Worm (Caenorhabditis elegans) whole organism, young adult: ENCODE measurements around the gene T01G6.1.

Experiments
- D2030.7 ChIP-seq: fragments of 200-800 bp; sonication (Bioruptor generic); IDR thresholded peaks from 2 replicates; pipeline ENCODE4 v1.3.6; 2022; ENCODE audit warnings: missing genetic modification reagents, missing genetic modification characterization, missing compliant biosample characterization
- F22D6.2 ChIP-seq: sonication (generic microtip); optimal IDR thresholded peaks from 2 replicates; lab custom pipeline; 2016; ENCODE audit warnings: mild to moderate bottlenecking, missing genetic modification characterization, missing compliant biosample characterization
- F23B12.7 ChIP-seq: sonication (generic microtip); optimal IDR thresholded peaks from 2 replicates; lab custom pipeline; 2017; ENCODE audit warnings: missing genetic modification characterization, mild to moderate bottlenecking, missing compliant biosample characterization, antibody characterized with exemption, moderate library complexity; ENCODE audit not compliant: insufficient read depth
- F52B5.7 ChIP-seq: sonication (generic microtip); optimal IDR thresholded peaks from 2 replicates; lab custom pipeline; 2016; ENCODE audit warnings: mild to moderate bottlenecking, missing genetic modification characterization, missing compliant biosample characterization
- Y53F4B.3 ChIP-seq: fragments of 200-800 bp; sonication (Bioruptor generic); IDR thresholded peaks from 2 replicates; pipeline ENCODE4 v1.3.6; 2022; ENCODE audit warnings: missing genetic modification reagents, missing genetic modification characterization, missing compliant biosample characterization
- Y95B8A.8 ChIP-seq: fragments of 200-800 bp; sonication (Bioruptor generic); IDR thresholded peaks from 2 replicates; pipeline ENCODE4 v1.3.6; 2022; ENCODE audit warnings: missing genetic modification reagents, missing genetic modification characterization, missing compliant biosample characterization
- athp-1 ChIP-seq: sonication (generic microtip); optimal IDR thresholded peaks from 2 replicates; lab custom pipeline; 2017; ENCODE audit warnings: mild to moderate bottlenecking, missing genetic modification characterization, missing compliant biosample characterization
- attf-6 ChIP-seq: fragments of 200-800 bp; sonication (Bioruptor generic); IDR thresholded peaks from 2 replicates; pipeline ENCODE4 v1.3.6; 2022; ENCODE audit warnings: missing genetic modification reagents, missing genetic modification characterization, missing compliant biosample characterization
- ccch-3 ChIP-seq: fragments of 200-800 bp; sonication (Bioruptor generic); optimal IDR thresholded peaks from 2 replicates; lab custom pipeline; 2018; ENCODE audit warnings: mild to moderate bottlenecking, missing genetic modification characterization, missing compliant biosample characterization
- cebp-1 ChIP-seq, 2 experiments: fragments of 200-800 bp in 1 of 2; sonication (Bioruptor generic) in 1 of 2; sonication (generic microtip) in 1 of 2; IDR thresholded peaks in 1 of 2; optimal IDR thresholded peaks in 1 of 2; 2 replicates each; pipeline versions ENCODE4 v1.3.6 to Lab custom; 2017 to 2022; ENCODE audit warnings: missing compliant biosample characterization in 2 of 2, missing genetic modification characterization in 2 of 2, mild to moderate bottlenecking in 1 of 2, missing genetic modification reagents in 1 of 2, moderate library complexity in 1 of 2
- cebp-2 ChIP-seq: fragments of 200-800 bp; sonication (Bioruptor generic); IDR thresholded peaks from 2 replicates; pipeline ENCODE4 v1.3.6; 2022; ENCODE audit warnings: missing genetic modification characterization, missing compliant biosample characterization
- ceh-100 ChIP-seq: fragments of 200-800 bp; sonication (Bioruptor generic); IDR thresholded peaks from 2 replicates; pipeline ENCODE4 v1.3.6; 2022; ENCODE audit warnings: missing genetic modification reagents, missing genetic modification characterization, missing compliant biosample characterization
- die-1 ChIP-seq: sonication (generic microtip); optimal IDR thresholded peaks from 2 replicates; lab custom pipeline; 2016; ENCODE audit warnings: missing genotype, mild to moderate bottlenecking, missing genetic modification characterization, missing compliant biosample characterization
- dpff-1 ChIP-seq: sonication (generic microtip); optimal IDR thresholded peaks from 2 replicates; lab custom pipeline; 2017; ENCODE audit warnings: mild to moderate bottlenecking, missing genetic modification characterization, missing compliant biosample characterization
- efl-1 ChIP-seq: fragments of 150-350 bp; optimal IDR thresholded peaks from 2 replicates; lab custom pipeline; 2014; ENCODE audit warnings: missing biosample characterization, missing genetic modification reagents, missing genetic modification characterization
- fkh-3 ChIP-seq: sonication (generic microtip); optimal IDR thresholded peaks from 2 replicates; lab custom pipeline; 2016; ENCODE audit warnings: mild to moderate bottlenecking, missing genetic modification characterization, missing compliant biosample characterization
- gei-17 ChIP-seq: fragments of 200-800 bp; sonication (Bioruptor generic); optimal IDR thresholded peaks from 2 replicates; lab custom pipeline; 2018; ENCODE audit warnings: mild to moderate bottlenecking, missing genetic modification characterization, missing compliant biosample characterization
- him-1 ChIP-seq: sonication (generic microtip); optimal IDR thresholded peaks from 2 replicates; lab custom pipeline; 2016; ENCODE audit warnings: missing genotype, missing genetic modification reagents, missing genetic modification characterization, missing compliant biosample characterization
- lag-1 ChIP-seq: fragments of 200-800 bp; sonication (Bioruptor generic); IDR thresholded peaks from 2 replicates; pipeline ENCODE4 v1.3.6; 2022; ENCODE audit warnings: missing genetic modification reagents, missing genetic modification characterization, missing compliant biosample characterization
- let-607 ChIP-seq, 2 experiments: fragments of 200-800 bp in 1 of 2; sonication (Bioruptor generic) in 1 of 2; sonication (generic microtip) in 1 of 2; optimal IDR thresholded peaks; 2 replicates each; lab custom pipeline; 2016 to 2018; ENCODE audit warnings: mild to moderate bottlenecking in 2 of 2, missing compliant biosample characterization in 2 of 2, missing genetic modification characterization in 2 of 2, moderate library complexity in 2 of 2, missing genotype in 1 of 2
- lin-26 ChIP-seq: fragments of 200-800 bp; sonication (Bioruptor generic); IDR thresholded peaks from 2 replicates; pipeline ENCODE4 v1.3.6; 2022; ENCODE audit warnings: missing genetic modification reagents, missing genetic modification characterization, missing compliant biosample characterization
- lin-35 ChIP-seq, 3 experiments: fragments of 150-350 bp in 2 of 3; sonication (generic microtip) in 1 of 3; optimal IDR thresholded peaks; 2 replicates each; lab custom pipeline; 2014 to 2018; ENCODE audit warnings: missing biosample characterization in 3 of 3, missing genetic modification characterization in 3 of 3, missing genetic modification reagents in 3 of 3
- lin-54 ChIP-seq: fragments of 200-800 bp; sonication (Bioruptor generic); optimal IDR thresholded peaks from 2 replicates; lab custom pipeline; 2018; ENCODE audit warnings: mild to moderate bottlenecking, missing genetic modification characterization, missing compliant biosample characterization
- lir-1 ChIP-seq: fragments of 200-800 bp; sonication (Bioruptor generic); conservative IDR thresholded peaks from 2 replicates; pipeline ENCODE4 v1.3.6; 2022; ENCODE audit warnings: missing genetic modification reagents, missing genetic modification characterization, missing compliant biosample characterization
- lsy-27 ChIP-seq: sonication (generic microtip); optimal IDR thresholded peaks from 2 replicates; lab custom pipeline; 2017; ENCODE audit warnings: missing genetic modification characterization, mild to moderate bottlenecking, missing compliant biosample characterization, antibody characterized with exemption, missing genotype, borderline replicate concordance; ENCODE audit not compliant: insufficient read depth
- madf-6 ChIP-seq: fragments of 200-800 bp; sonication (Bioruptor generic); IDR thresholded peaks from 2 replicates; pipeline ENCODE4 v1.3.6; 2022; ENCODE audit warnings: missing genetic modification reagents, missing genetic modification characterization, missing compliant biosample characterization
- nhr-120 ChIP-seq: fragments of 200-800 bp; sonication (Bioruptor generic); IDR thresholded peaks from 2 replicates; pipeline ENCODE4 v1.3.6; 2022; ENCODE audit warnings: missing genetic modification characterization, missing compliant biosample characterization
- nhr-27 ChIP-seq: fragments of 200-800 bp; sonication (Bioruptor generic); optimal IDR thresholded peaks from 2 replicates; lab custom pipeline; 2018; ENCODE audit warnings: mild to moderate bottlenecking, missing genetic modification characterization, moderate library complexity, missing compliant biosample characterization
- nhr-90 ChIP-seq: sonication (generic microtip); optimal IDR thresholded peaks from 2 replicates; lab custom pipeline; 2016; ENCODE audit warnings: missing genotype, mild to moderate bottlenecking, missing genetic modification characterization, missing compliant biosample characterization
- pbrm-1 ChIP-seq: fragments of 200-800 bp; sonication (Bioruptor generic); IDR thresholded peaks from 2 replicates; pipeline ENCODE4 v1.3.6; 2022; ENCODE audit warnings: missing genetic modification reagents, missing genetic modification characterization, missing compliant biosample characterization
- rec-8 ChIP-seq, 2 experiments: sonication (generic microtip); optimal IDR thresholded peaks; 2 replicates each; lab custom pipeline; 2016; ENCODE audit warnings: mild to moderate bottlenecking in 2 of 2, missing genetic modification characterization in 2 of 2, missing genetic modification reagents in 2 of 2, missing genotype in 2 of 2, missing biosample characterization in 1 of 2, missing compliant biosample characterization in 1 of 2, moderate library complexity in 1 of 2
- repo-1 ChIP-seq: sonication (generic microtip); optimal IDR thresholded peaks from 2 replicates; lab custom pipeline; 2017; ENCODE audit warnings: mild to moderate bottlenecking, missing genetic modification characterization, missing compliant biosample characterization
- snpc-1.3 ChIP-seq: sonication (generic microtip); optimal IDR thresholded peaks from 2 replicates; lab custom pipeline; 2017; ENCODE audit warnings: missing genetic modification characterization, mild to moderate bottlenecking, missing compliant biosample characterization, antibody characterized with exemption, moderate library complexity, missing genotype, missing genetic modification reagents; ENCODE audit not compliant: insufficient read depth
- snpc-4 ChIP-seq, 5 experiments: fragments of 150-350 bp in 1 of 5; sonication (generic microtip) in 4 of 5; optimal IDR thresholded peaks; 2 replicates each; lab custom pipeline; 2014 to 2018; ENCODE audit warnings: missing genetic modification characterization in 5 of 5, missing biosample characterization in 3 of 5, antibody characterized with exemption in 2 of 5, mild to moderate bottlenecking in 2 of 5, missing compliant biosample characterization in 2 of 5, missing genotype in 2 of 5, moderate library complexity in 2 of 5, missing genetic modification reagents in 1 of 5
- tbp1 ChIP-seq: fragments of 200-800 bp; sonication (Bioruptor generic); optimal IDR thresholded peaks from 2 replicates; lab custom pipeline; 2018; ENCODE audit warnings: mild to moderate bottlenecking, missing genetic modification characterization, missing compliant biosample characterization
- tbx-9 ChIP-seq: sonication (generic microtip); optimal IDR thresholded peaks from 2 replicates; lab custom pipeline; 2016; ENCODE audit warnings: borderline replicate concordance, missing genetic modification characterization, inconsistent platforms, missing compliant biosample characterization
- zfh-2 ChIP-seq: fragments of 200-800 bp; sonication (Bioruptor generic); conservative IDR thresholded peaks from 2 replicates; pipeline ENCODE4 v1.3.6; 2022; ENCODE audit warnings: missing genetic modification reagents, missing genetic modification characterization, missing compliant biosample characterization
- ztf-18 ChIP-seq: sonication (generic microtip); optimal IDR thresholded peaks from 2 replicates; lab custom pipeline; 2016; ENCODE audit warnings: missing genotype, mild to moderate bottlenecking, missing genetic modification characterization, missing compliant biosample characterization
- ztf-22 ChIP-seq: fragments of 200-800 bp; sonication (Bioruptor generic); optimal IDR thresholded peaks from 2 replicates; lab custom pipeline; 2018; ENCODE audit warnings: mild to moderate bottlenecking, missing genetic modification characterization, moderate library complexity, missing compliant biosample characterization

The T01G6.1 gene

DNA sequence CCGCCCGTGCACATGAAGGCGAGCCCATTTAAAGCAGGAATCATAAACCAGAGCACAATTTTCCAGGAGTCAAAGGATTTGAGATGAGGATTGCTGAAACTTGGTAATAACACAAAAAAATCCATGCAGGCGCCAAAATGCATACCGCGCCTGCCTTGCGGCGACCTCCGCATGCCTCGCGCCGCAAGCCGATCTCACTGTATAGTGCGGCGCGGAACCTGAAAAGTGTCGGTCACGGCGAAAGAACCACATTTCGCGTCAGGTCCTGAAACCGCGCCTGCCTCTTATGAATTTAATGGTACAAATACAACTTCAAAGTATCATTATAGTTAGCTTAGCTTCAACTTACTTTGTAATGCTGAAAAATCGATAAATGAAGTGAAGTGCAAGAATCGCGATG, 3.0 kb downstream of the T01G6.1 start:
- TF ChIP-seq athp-1 (tag; lab: Kevin White, UChicago), result no peak
- TF ChIP-seq let-607 (tag; optimal IDR thresholded peaks at IDR 0.05; lab: Kevin White, UChicago), result no peak
- TF ChIP-seq zfh-2 (GFP tag; lab: Robert Waterston, UW), result peak; percentile 73
- TF ChIP-seq snpc-4 (GFP tag; optimal IDR thresholded peaks at IDR 0.05; lab: Kevin White, UChicago), result no peak
- peak in 1 of 4 experiments; percentile 1 for TF ChIP-seq snpc-4 (tag; optimal IDR thresholded peaks at IDR 0.05; lab: Kevin White, UChicago)
- TF ChIP-seq, all 124 proteins: peak for 2

DNA sequence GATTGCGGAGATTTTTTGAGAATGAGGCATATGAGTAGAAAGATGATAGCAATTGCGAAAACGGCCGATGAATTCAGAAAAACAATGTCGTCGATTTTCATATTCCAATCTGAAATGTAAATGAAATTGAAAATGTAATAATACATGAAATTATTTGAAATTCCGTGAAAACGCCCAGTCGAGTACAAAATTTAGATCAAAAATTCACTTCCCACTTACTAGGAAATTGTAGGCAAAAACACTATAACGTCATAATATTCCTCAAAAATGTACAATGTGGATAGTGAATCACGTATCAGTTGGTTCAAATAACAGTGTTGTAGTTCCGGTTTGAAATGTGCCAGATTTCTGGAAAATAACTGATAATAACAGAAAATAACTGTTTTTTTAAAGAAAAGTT, 3.7 kb downstream of the T01G6.1 start, which contains the start of gene str-256:
TSS of gene str-256 (minus strand) at position 101 of the 400 bp plus-strand sequence.
- TF ChIP-seq cebp-1 (GFP tag; IDR thresholded peaks at IDR 0.05; lab: Robert Waterston, UW) (no peak), cebp-1 (tag; optimal IDR thresholded peaks at IDR 0.05; lab: Kevin White, UChicago) (no peak), snpc-4 (GFP tag; optimal IDR thresholded peaks at IDR 0.05; lab: Kevin White, UChicago) (no peak), snpc-4 (tag; optimal IDR thresholded peaks at IDR 0.05; lab: Kevin White, UChicago) (no peak), lag-1 (no peak), tbp1 (GFP tag; lab: Kevin White, UChicago) (no peak), ztf-18 (tag; lab: Kevin White, UChicago) (no peak), attf-6 (GFP tag; lab: Robert Waterston, UW) (no peak), fkh-3 (tag; lab: Kevin White, UChicago) (no peak), lin-26 (no peak), pbrm-1 (no peak), nhr-120 (GFP tag; lab: Robert Waterston, UW) (no peak), tbx-9 (tag; lab: Kevin White, UChicago) (no peak), madf-6 (no peak), nhr-90 (no peak), lin-35 (GFP tag; optimal IDR thresholded peaks at IDR 0.05; lab: Kevin White, UChicago) (no peak), dpff-1 (tag; lab: Kevin White, UChicago) (no peak)
- TF ChIP-seq, all 124 proteins: peak for 0

DNA sequence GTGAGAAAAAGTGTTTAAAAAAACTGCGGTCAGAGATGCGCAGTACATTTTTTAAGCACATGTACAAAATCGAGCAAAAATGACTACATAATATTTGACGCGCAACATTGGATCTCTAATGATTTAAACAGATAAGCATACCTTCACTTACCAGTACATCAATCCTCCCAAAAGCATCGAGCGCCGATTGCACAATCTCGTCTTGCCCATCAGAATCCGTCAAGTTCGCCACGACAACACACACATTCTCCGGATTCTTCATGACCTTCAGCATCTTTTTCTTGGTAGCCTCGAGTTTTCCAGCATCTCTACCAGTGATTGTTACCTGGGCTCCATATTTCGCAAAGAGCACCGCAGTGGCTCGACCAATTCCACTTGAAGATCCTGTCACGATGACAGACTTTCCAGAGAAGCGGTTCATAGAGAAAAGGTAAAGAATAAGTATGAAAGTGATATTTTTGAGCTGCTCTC, 5.3 kb downstream of the T01G6.1 start, which contains the start of gene T01G6.10:
TSS of gene T01G6.10 (minus strand) at position 421 of the 471 bp plus-strand sequence.
- no peak for TF ChIP-seq ceh-100 (GFP tag; lab: Robert Waterston, UW)
- TF ChIP-seq lin-54 (GFP tag; lab: Kevin White, UChicago), result no peak
- TF ChIP-seq Y53F4B.3, result no peak
- TF ChIP-seq F52B5.7, result no peak
- no peak for TF ChIP-seq rec-8 (tag; optimal IDR thresholded peaks at IDR 0.05; lab: Kevin White, UChicago)
- TF ChIP-seq gei-17, result no peak
- no peak for TF ChIP-seq die-1 (tag; lab: Kevin White, UChicago)

DNA sequence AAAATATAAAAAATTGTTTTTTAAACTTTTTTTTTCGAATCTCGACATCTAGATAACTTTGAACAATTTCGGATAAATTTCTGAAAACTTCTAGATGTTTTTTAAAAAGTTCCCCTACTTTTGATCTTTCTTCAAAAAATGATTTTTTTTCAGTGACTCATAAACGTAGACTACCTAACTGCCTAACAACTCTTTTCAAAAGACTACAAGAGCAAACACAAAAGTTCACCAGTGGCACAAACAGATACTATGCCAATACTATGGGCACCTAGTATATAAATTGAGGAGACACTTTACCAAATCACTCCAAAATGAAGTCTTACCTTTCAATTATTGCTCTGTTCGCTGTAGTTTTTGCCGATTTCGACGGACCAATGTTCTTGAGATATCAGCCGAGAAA, 6.2 kb downstream of the T01G6.1 start, which contains the start of gene srlf-35:
TSS of gene srlf-35 (plus strand) at position 301 of the 400 bp plus-strand sequence.
- TF ChIP-seq die-1 (tag; lab: Kevin White, UChicago) (no peak), efl-1 (GFP tag; lab: Kevin White, UChicago) (no peak), lsy-27 (no peak), cebp-2 (no peak), F23B12.7 (tag; lab: Kevin White, UChicago) (no peak), nhr-27 (tag; lab: Kevin White, UChicago) (no peak), lir-1 (GFP tag; lab: Robert Waterston, UW) (no peak), snpc-1.3 (tag; lab: Kevin White, UChicago) (no peak), him-1 (tag; lab: Kevin White, UChicago) (no peak), ztf-22 (GFP tag; lab: Kevin White, UChicago) (no peak), F22D6.2 (tag; lab: Kevin White, UChicago) (no peak), ccch-3 (GFP tag; lab: Kevin White, UChicago) (no peak), repo-1 (tag; lab: Kevin White, UChicago) (no peak), Y95B8A.8 (no peak), D2030.7 (GFP tag; lab: Robert Waterston, UW) (no peak), fkh-3 (tag; lab: Kevin White, UChicago) (no peak)
- TF ChIP-seq, all 124 proteins: peak for 0
